Worm (Caenorhabditis elegans) whole organism, L4 larva: ENCODE measurements around the gene R09A8.1.

Experiments
- D1046.2 ChIP-seq: fragments of 200-800 bp; sonication (Bioruptor generic); IDR thresholded peaks from 2 replicates; pipeline ENCODE4 v1.3.6; 2022; ENCODE audit warnings: missing genetic modification characterization, missing compliant biosample characterization
- F10B5.3 ChIP-seq: sonication (generic microtip); optimal IDR thresholded peaks from 2 replicates; lab custom pipeline; 2016; ENCODE audit warnings: mild to moderate bottlenecking, missing genetic modification characterization, missing compliant biosample characterization
- T26A8.4 ChIP-seq: fragments of 200-800 bp; sonication (Bioruptor generic); IDR thresholded peaks from 2 replicates; pipeline ENCODE4 v1.3.6; 2022; ENCODE audit warnings: missing genetic modification characterization, missing compliant biosample characterization
- Y105C5A.15 ChIP-seq: fragments of 200-800 bp; sonication (Bioruptor generic); IDR thresholded peaks from 2 replicates; pipeline ENCODE4 v1.3.6; 2022; ENCODE audit warnings: missing genetic modification characterization, missing compliant biosample characterization
- Y75B8A.6 ChIP-seq: fragments of 200-800 bp; sonication (Bioruptor generic); IDR thresholded peaks from 2 replicates; pipeline ENCODE4 v1.3.6; 2022; ENCODE audit warnings: missing genetic modification reagents, missing genetic modification characterization, missing compliant biosample characterization
- ZK546.5 ChIP-seq, 2 experiments: sonication (generic microtip); optimal IDR thresholded peaks; 2 replicates each; lab custom pipeline; 2017; ENCODE audit warnings: missing biosample characterization in 2 of 2, missing genetic modification characterization in 2 of 2
- ama-1 ChIP-seq: fragments of 150-350 bp; optimal IDR thresholded peaks from 2 replicates; lab custom pipeline; 2014; ENCODE audit warnings: inconsistent platforms, mixed read lengths
- ceh-32 ChIP-seq: sonication (generic microtip); optimal IDR thresholded peaks from 2 replicates; lab custom pipeline; 2016; ENCODE audit warnings: mild to moderate bottlenecking, missing genetic modification characterization, missing compliant biosample characterization; ENCODE audit not compliant: poor library complexity
- ceh-62 ChIP-seq: sonication (generic microtip); optimal IDR thresholded peaks from 2 replicates; lab custom pipeline; 2017; ENCODE audit warnings: missing biosample characterization, missing genetic modification characterization
- ces-1 ChIP-seq: fragments of 150-350 bp; sonication (generic microtip); optimal IDR thresholded peaks from 4 replicates; lab custom pipeline; 2014; ENCODE audit warnings: missing biosample characterization, missing genetic modification reagents, missing genetic modification characterization
- ctbp-1 ChIP-seq: fragments of 200-800 bp; sonication (Bioruptor generic); IDR thresholded peaks from 2 replicates; pipeline ENCODE4 v1.3.6; 2022; ENCODE audit warnings: missing genetic modification reagents, missing genetic modification characterization, missing compliant biosample characterization
- daf-19 ChIP-seq: fragments of 200-800 bp; sonication (Bioruptor generic); conservative IDR thresholded peaks from 2 replicates; pipeline ENCODE4 v1.3.6; 2022; ENCODE audit warnings: missing genetic modification characterization, missing compliant biosample characterization
- dmd-8 ChIP-seq: fragments of 200-800 bp; sonication (Bioruptor generic); IDR thresholded peaks from 2 replicates; pipeline ENCODE4 v1.3.6; 2022; ENCODE audit warnings: missing genetic modification characterization, missing compliant biosample characterization
- dpl-1 ChIP-seq: fragments of 150-350 bp; optimal IDR thresholded peaks from 2 replicates; lab custom pipeline; 2014; ENCODE audit warnings: missing biosample characterization, missing genetic modification reagents, missing genetic modification characterization
- duxl-1 ChIP-seq: sonication (generic microtip); optimal IDR thresholded peaks from 2 replicates; lab custom pipeline; 2016; ENCODE audit warnings: mild to moderate bottlenecking, missing genetic modification characterization, moderate library complexity, missing compliant biosample characterization; ENCODE audit not compliant: poor library complexity
- egl-27 ChIP-seq: sonication (generic microtip); optimal IDR thresholded peaks from 3 replicates; lab custom pipeline; 2017; ENCODE audit warnings: missing biosample characterization, missing genetic modification reagents, missing genetic modification characterization
- egl-43 ChIP-seq: fragments of 200-800 bp; sonication (Bioruptor generic); IDR thresholded peaks from 2 replicates; pipeline ENCODE4 v1.3.6; 2022; ENCODE audit warnings: missing genetic modification reagents, missing genetic modification characterization, missing compliant biosample characterization
- gei-8 ChIP-seq: fragments of 200-800 bp; sonication (Bioruptor generic); optimal IDR thresholded peaks from 2 replicates; lab custom pipeline; 2018; ENCODE audit warnings: mild to moderate bottlenecking, missing genetic modification characterization, missing compliant biosample characterization
- hif-1 ChIP-seq, 2 experiments: sonication (generic microtip); optimal IDR thresholded peaks; 2 replicates each; lab custom pipeline; 2016 to 2017; ENCODE audit warnings: missing compliant biosample characterization in 2 of 2, missing genetic modification characterization in 2 of 2, missing genetic modification reagents in 2 of 2, missing genotype in 2 of 2, mild to moderate bottlenecking in 1 of 2
- lin-1 ChIP-seq: fragments of 200-800 bp; sonication (Bioruptor generic); IDR thresholded peaks from 2 replicates; pipeline ENCODE4 v1.3.6; 2022; ENCODE audit warnings: missing genetic modification reagents, missing genetic modification characterization, missing compliant biosample characterization
- lin-29 ChIP-seq: fragments of 200-800 bp; sonication (Bioruptor generic); IDR thresholded peaks from 2 replicates; pipeline ENCODE4 v1.3.6; 2022; ENCODE audit warnings: missing genetic modification reagents, missing genetic modification characterization, missing compliant biosample characterization
- lir-3 ChIP-seq: sonication (generic microtip); optimal IDR thresholded peaks from 2 replicates; lab custom pipeline; 2016; ENCODE audit warnings: mild to moderate bottlenecking, missing genetic modification characterization, missing compliant biosample characterization
- lsy-2 ChIP-seq, 2 experiments: fragments of 150-350 bp in 1 of 2; sonication (generic microtip) in 1 of 2; optimal IDR thresholded peaks; 2 replicates each; lab custom pipeline; 2014 to 2017; ENCODE audit warnings: missing biosample characterization in 2 of 2, missing genetic modification characterization in 2 of 2
- madf-5 ChIP-seq, 2 experiments: fragments of 200-800 bp; sonication (Bioruptor generic); IDR thresholded peaks; 2 replicates each; pipeline ENCODE4 v1.3.6; 2022; ENCODE audit warnings: missing compliant biosample characterization in 2 of 2, missing genetic modification characterization in 2 of 2
- madf-9 ChIP-seq: fragments of 200-800 bp; sonication (Bioruptor generic); conservative IDR thresholded peaks from 2 replicates; pipeline ENCODE4 v1.3.6; 2022; ENCODE audit warnings: missing genetic modification reagents, missing genetic modification characterization, missing compliant biosample characterization
- mdt-29 ChIP-seq: fragments of 200-800 bp; sonication (Bioruptor generic); IDR thresholded peaks from 2 replicates; pipeline ENCODE4 v1.3.6; 2022; ENCODE audit warnings: missing genetic modification reagents, missing genetic modification characterization, missing compliant biosample characterization
- mes-2 ChIP-seq: sonication (generic microtip); optimal IDR thresholded peaks from 2 replicates; lab custom pipeline; 2016; ENCODE audit warnings: missing genotype, mild to moderate bottlenecking, missing genetic modification characterization, missing compliant biosample characterization; ENCODE audit not compliant: poor library complexity, severe bottlenecking
- mxl-3 ChIP-seq: fragments of 200-800 bp; sonication (Bioruptor generic); optimal IDR thresholded peaks from 2 replicates; lab custom pipeline; 2018; ENCODE audit warnings: mild to moderate bottlenecking, missing genetic modification characterization, missing compliant biosample characterization
- nhr-102 ChIP-seq: sonication (generic microtip); optimal IDR thresholded peaks from 2 replicates; lab custom pipeline; 2016; ENCODE audit warnings: mild to moderate bottlenecking, missing genetic modification characterization, moderate library complexity, missing compliant biosample characterization
- nhr-11 ChIP-seq: fragments of 150-350 bp; optimal IDR thresholded peaks from 2 replicates; lab custom pipeline; 2014; ENCODE audit warnings: missing biosample characterization, missing genetic modification characterization
- nhr-237 ChIP-seq: sonication (generic microtip); optimal IDR thresholded peaks from 2 replicates; lab custom pipeline; 2017; ENCODE audit warnings: missing biosample characterization, missing genetic modification characterization
- nhr-41 ChIP-seq: fragments of 200-800 bp; sonication (Bioruptor generic); IDR thresholded peaks from 2 replicates; pipeline ENCODE4 v1.3.6; 2022; ENCODE audit warnings: missing genetic modification reagents, missing genetic modification characterization, missing compliant biosample characterization
- nhr-48 ChIP-seq: sonication (generic microtip); optimal IDR thresholded peaks from 2 replicates; lab custom pipeline; 2016; ENCODE audit warnings: mild to moderate bottlenecking, missing genetic modification characterization, missing compliant biosample characterization
- nhr-6 ChIP-seq: fragments of 150-350 bp; optimal IDR thresholded peaks from 2 replicates; lab custom pipeline; 2014; ENCODE audit warnings: missing biosample characterization, missing genetic modification characterization
- pha-4 ChIP-seq, 2 experiments: fragments of 150-350 bp in 1 of 2; fragments of 200-800 bp in 1 of 2; sonication (Bioruptor generic) in 1 of 2; IDR thresholded peaks in 1 of 2; optimal IDR thresholded peaks in 1 of 2; 2 replicates each; pipeline versions ENCODE4 v1.3.6 to Lab custom; 2014 to 2022; ENCODE audit warnings: missing genetic modification characterization in 2 of 2, missing genetic modification reagents in 2 of 2, missing biosample characterization in 1 of 2, missing compliant biosample characterization in 1 of 2
- php-3 ChIP-seq: fragments of 200-800 bp; sonication (Bioruptor generic); IDR thresholded peaks from 2 replicates; pipeline ENCODE4 v1.3.6; 2022; ENCODE audit warnings: missing genetic modification reagents, missing genetic modification characterization, missing compliant biosample characterization
- rbr-2 ChIP-seq: sonication (generic microtip); optimal IDR thresholded peaks from 2 replicates; lab custom pipeline; 2016; ENCODE audit warnings: missing genotype, missing genetic modification characterization, missing compliant biosample characterization
- saeg-2 ChIP-seq: fragments of 200-800 bp; sonication (Bioruptor generic); IDR thresholded peaks from 2 replicates; pipeline ENCODE4 v1.3.6; 2022; ENCODE audit warnings: missing genetic modification reagents, missing genetic modification characterization, missing compliant biosample characterization
- sdz-12 ChIP-seq: fragments of 200-800 bp; sonication (Bioruptor generic); optimal IDR thresholded peaks from 2 replicates; lab custom pipeline; 2018; ENCODE audit warnings: mild to moderate bottlenecking, missing genetic modification characterization, missing compliant biosample characterization
- snpc-1.2 ChIP-seq: fragments of 200-800 bp; sonication (Bioruptor generic); IDR thresholded peaks from 2 replicates; pipeline ENCODE4 v1.3.6; 2022; ENCODE audit warnings: missing genetic modification reagents, missing genetic modification characterization, missing compliant biosample characterization
- snpc-4 ChIP-seq: fragments of 150-350 bp; optimal IDR thresholded peaks from 2 replicates; lab custom pipeline; 2014; ENCODE audit warnings: missing biosample characterization, missing genetic modification characterization
- unc-130 ChIP-seq: sonication (generic microtip); optimal IDR thresholded peaks from 2 replicates; lab custom pipeline; 2016; ENCODE audit warnings: missing genetic modification reagents, missing genetic modification characterization, missing compliant biosample characterization
- unc-62 ChIP-seq, 3 experiments: fragments of 150-350 bp in 1 of 3; sonication (generic microtip); optimal IDR thresholded peaks in 2 of 3; peaks in 1 of 3; 1 replicate in 1 of 3; 2 replicates in 2 of 3; lab custom pipeline; 2014 to 2017; ENCODE audit warnings: missing biosample characterization in 3 of 3, missing genetic modification characterization in 3 of 3, missing genetic modification reagents in 3 of 3, missing genotype in 1 of 3

The R09A8.1 gene

ce11 chrX:12656420-12657033 lies 43.0 kb downstream of the R09A8.1 start (continued):
- no peak for TF ChIP-seq daf-19
- TF ChIP-seq duxl-1 (tag; lab: Kevin White, UChicago) = peak; percentile 37
- peak; percentile 56 for TF ChIP-seq mxl-3 (GFP tag; lab: Kevin White, UChicago)
- no peak for TF ChIP-seq nhr-237 (tag; lab: Kevin White, UChicago)
- TF ChIP-seq ceh-32 (tag; lab: Kevin White, UChicago) = peak; percentile 66
- TF ChIP-seq T26A8.4 = peak; percentile 59
- TF ChIP-seq F10B5.3 (tag; lab: Kevin White, UChicago) = peak; percentile 32
- TF ChIP-seq lin-29 (GFP tag; lab: Robert Waterston, UW) = 0 out of 2 replicates have a peak, but pooled peaks have one; percentile 20
- TF ChIP-seq snpc-4 (tag; lab: Kevin White, UChicago) = no peak
- TF ChIP-seq rbr-2 (tag; lab: Kevin White, UChicago) = peak; percentile 71
- TF ChIP-seq saeg-2 (GFP tag; lab: Robert Waterston, UW) = no peak
- peak; percentile 14 for TF ChIP-seq lir-3 (tag; lab: Kevin White, UChicago)
- TF ChIP-seq ceh-62 (tag; lab: Kevin White, UChicago) = no peak
- peak; percentile 89 for TF ChIP-seq egl-43 (GFP tag; lab: Robert Waterston, UW)
- TF ChIP-seq nhr-102 (tag; lab: Kevin White, UChicago) = no peak
- peak; percentile 1 to 4 for TF ChIP-seq lsy-2 (tag; optimal IDR thresholded peaks at IDR 0.05; lab: Kevin White, UChicago)
- no peak for TF ChIP-seq madf-5 (GFP tag; IDR thresholded peaks at IDR 0.05; lab: Robert Waterston, UW)
- TF ChIP-seq madf-9 = peak; percentile 95
- TF ChIP-seq hif-1 (tag; optimal IDR thresholded peaks at IDR 0.05; lab: Kevin White, UChicago) = peak in 1 of 2 experiments; percentile 77
- no peak for TF ChIP-seq sdz-12
- TF ChIP-seq dpl-1 (GFP tag; lab: Kevin White, UChicago) = peak; percentile 0
- no peak for TF ChIP-seq ama-1 (lab: Kevin White, UChicago)
- TF ChIP-seq ctbp-1 = 0 out of 2 replicates have a peak, but pooled peaks have one; percentile 42
- no peak for TF ChIP-seq nhr-6
- peak; percentile 44 for TF ChIP-seq nhr-48 (tag; lab: Kevin White, UChicago)
- TF ChIP-seq mes-2 (tag; lab: Kevin White, UChicago) = peak; percentile 70
- TF ChIP-seq, all 104 proteins: peak for 33

ce11 chrX:12659814-12660213 lies 46.3 kb downstream of the R09A8.1 start, which contains the start of gene C02B4.3:
TSS of gene C02B4.3 (minus strand) at chrX:12659847.
- TF ChIP-seq Y75B8A.6 (GFP tag; lab: Robert Waterston, UW) = no peak
- peak in 1 of 2 experiments; percentile 59 for TF ChIP-seq unc-62 (GFP tag; optimal IDR thresholded peaks at IDR 0.05 in 1 of 2; lab: Kevin White, UChicago)
- no peak for TF ChIP-seq unc-62 (tag; optimal IDR thresholded peaks at IDR 0.05; lab: Kevin White, UChicago)
- no peak for TF ChIP-seq lir-3 (tag; lab: Kevin White, UChicago)

ce11 chrX:12661091-12661526 lies 47.6 kb downstream of the R09A8.1 start:
- peak; percentile 30 for TF ChIP-seq unc-130 (GFP tag; lab: Kevin White, UChicago)
- peak; percentile 75; the same call in 1 of the 2 replicates for TF ChIP-seq pha-4 (GFP tag; IDR thresholded peaks at IDR 0.05; lab: Robert Waterston, UW)
- TF ChIP-seq pha-4 (tag; optimal IDR thresholded peaks at IDR 0.05; lab: Kevin White, UChicago) = no peak
- TF ChIP-seq nhr-41 (GFP tag; lab: Robert Waterston, UW) = no peak
- TF ChIP-seq snpc-1.2 (GFP tag; lab: Robert Waterston, UW) = peak; percentile 92
- peak; percentile 77; the same call in 1 of the 2 replicates for TF ChIP-seq Y105C5A.15 (GFP tag; lab: Robert Waterston, UW)
- TF ChIP-seq php-3 (GFP tag; lab: Robert Waterston, UW) = peak; percentile 66; the same call in 1 of the 2 replicates
- peak; percentile 80 for TF ChIP-seq madf-9
- peak; percentile 94 for TF ChIP-seq egl-43 (GFP tag; lab: Robert Waterston, UW)
- no peak for TF ChIP-seq ZK546.5 (tag; optimal IDR thresholded peaks at IDR 0.05; lab: Kevin White, UChicago)
- TF ChIP-seq gei-8 (GFP tag; lab: Kevin White, UChicago) = peak; percentile 73
- TF ChIP-seq ces-1 (GFP tag; lab: Kevin White, UChicago) = no peak
- TF ChIP-seq egl-27 (tag; lab: Kevin White, UChicago) = no peak
- peak; percentile 61 for TF ChIP-seq lir-3 (tag; lab: Kevin White, UChicago)
- TF ChIP-seq snpc-4 (tag; lab: Kevin White, UChicago) = no peak
- peak; percentile 85 for TF ChIP-seq dmd-8 (GFP tag; lab: Robert Waterston, UW)
- no peak for TF ChIP-seq mdt-29 (GFP tag; lab: Robert Waterston, UW)
- TF ChIP-seq hif-1 (tag; optimal IDR thresholded peaks at IDR 0.05; lab: Kevin White, UChicago) = peak in 1 of 2 experiments; percentile 72
- no peak; the same call in 1 of the 2 replicates for TF ChIP-seq lin-1 (GFP tag; lab: Robert Waterston, UW)
- no peak for TF ChIP-seq ceh-32 (tag; lab: Kevin White, UChicago)
- TF ChIP-seq madf-5 (GFP tag; IDR thresholded peaks at IDR 0.05; lab: Robert Waterston, UW) = peak in 1 of 2 experiments; percentile 75; a peak in 1 of 4 replicates
- TF ChIP-seq D1046.2 = 0 out of 2 replicates have a peak, but pooled peaks have one; percentile 66
- no peak for TF ChIP-seq nhr-237 (tag; lab: Kevin White, UChicago)
- peak in 1 of 2 experiments; percentile 97 for TF ChIP-seq unc-62 (GFP tag; optimal IDR thresholded peaks at IDR 0.05 in 1 of 2; lab: Kevin White, UChicago)
- no peak for TF ChIP-seq unc-62 (tag; optimal IDR thresholded peaks at IDR 0.05; lab: Kevin White, UChicago)
- TF ChIP-seq nhr-11 (tag; lab: Kevin White, UChicago) = no peak
